Fruit fly (Drosophila melanogaster) whole organism, prepupa: ENCODE measurements around the gene bigmax.

Experiments
- Blimp-1 ChIP-seq: fragments of 200-800 bp; sonication (Bioruptor generic); optimal IDR thresholded peaks from 3 replicates; lab custom pipeline; 2017; ENCODE audit warnings: missing biosample characterization, missing genetic modification characterization, mild to moderate bottlenecking, moderate library complexity, missing genetic modification reagents
- CG10669 ChIP-seq: fragments of 200-800 bp; sonication (Bioruptor generic); optimal IDR thresholded peaks from 3 replicates; lab custom pipeline; 2018; ENCODE audit warnings: missing biosample characterization, mild to moderate bottlenecking, missing genetic modification characterization, moderate library complexity
- CG11294 ChIP-seq: fragments of 200-800 bp; sonication (Bioruptor generic); IDR thresholded peaks from 2 replicates; pipeline ENCODE4 v1.3.6; 2022; ENCODE audit warnings: missing biosample characterization, missing genetic modification characterization
- CG11762 ChIP-seq: fragments of 200-800 bp; sonication (Bioruptor generic); optimal IDR thresholded peaks from 3 replicates; lab custom pipeline; 2016; ENCODE audit warnings: missing biosample characterization, missing genetic modification characterization; ENCODE audit not compliant: insufficient read depth
- CG11902 ChIP-seq: fragments of 200-800 bp; sonication (Bioruptor generic); optimal IDR thresholded peaks from 3 replicates; lab custom pipeline; 2016; ENCODE audit warnings: missing biosample characterization, missing genetic modification characterization
- CG15336 ChIP-seq: fragments of 200-800 bp; sonication (Bioruptor generic); IDR thresholded peaks from 2 replicates; pipeline ENCODE4 v1.3.6; 2022; ENCODE audit warnings: missing biosample characterization, missing genetic modification characterization
- CG32006 ChIP-seq: fragments of 200-800 bp; sonication (Bioruptor generic); optimal IDR thresholded peaks from 3 replicates; lab custom pipeline; 2017; ENCODE audit warnings: missing biosample characterization, mild to moderate bottlenecking, missing genetic modification characterization
- CG34406 ChIP-seq: fragments of 200-800 bp; sonication (Bioruptor generic); optimal IDR thresholded peaks from 3 replicates; lab custom pipeline; 2016; ENCODE audit warnings: missing biosample characterization, missing genetic modification characterization
- CG4318 ChIP-seq: fragments of 200-800 bp; sonication (Bioruptor generic); optimal IDR thresholded peaks from 3 replicates; lab custom pipeline; 2017; ENCODE audit warnings: missing biosample characterization, mild to moderate bottlenecking, missing genetic modification characterization
- CG6163 ChIP-seq: fragments of 200-800 bp; sonication (Bioruptor generic); IDR thresholded peaks from 3 replicates; pipeline ENCODE4 v1.3.6; 2022; ENCODE audit warnings: missing biosample characterization, missing genetic modification characterization
- CG6276 ChIP-seq: fragments of 200-800 bp; sonication (Bioruptor generic); optimal IDR thresholded peaks from 2 replicates; lab custom pipeline; 2017; ENCODE audit warnings: missing biosample characterization, mild to moderate bottlenecking, missing genetic modification characterization
- CG6792 ChIP-seq: fragments of 200-800 bp; sonication (Bioruptor generic); optimal IDR thresholded peaks from 3 replicates; lab custom pipeline; 2016; ENCODE audit warnings: missing biosample characterization, missing genetic modification characterization
- CG6854 ChIP-seq: fragments of 200-800 bp; sonication (Bioruptor generic); optimal IDR thresholded peaks from 2 replicates; lab custom pipeline; 2017; ENCODE audit warnings: missing biosample characterization, mild to moderate bottlenecking, missing genetic modification characterization
- CG7368 ChIP-seq: fragments of 200-800 bp; sonication (Bioruptor generic); optimal IDR thresholded peaks from 3 replicates; lab custom pipeline; 2016; ENCODE audit warnings: missing biosample characterization, missing genetic modification characterization
- CG8119 ChIP-seq: fragments of 200-800 bp; sonication (Bioruptor generic); IDR thresholded peaks from 3 replicates; pipeline ENCODE4 v1.3.6; 2022; ENCODE audit warnings: missing biosample characterization, missing genetic modification characterization
- CG8632 ChIP-seq: fragments of 200-800 bp; sonication (Bioruptor generic); optimal IDR thresholded peaks from 3 replicates; lab custom pipeline; 2016; ENCODE audit warnings: missing biosample characterization, missing genetic modification characterization
- CG9139 ChIP-seq: fragments of 200-800 bp; sonication (Bioruptor generic); optimal IDR thresholded peaks from 3 replicates; lab custom pipeline; 2017; ENCODE audit warnings: missing biosample characterization, mild to moderate bottlenecking, missing genetic modification characterization
- Eip75B ChIP-seq: fragments of 200-800 bp; sonication (Bioruptor generic); optimal IDR thresholded peaks from 3 replicates; lab custom pipeline; 2016; ENCODE audit warnings: missing biosample characterization, missing genetic modification characterization
- Eip78C ChIP-seq: fragments of 200-800 bp; sonication (Bioruptor generic); peaks from one replicate; lab custom pipeline; 2016; ENCODE audit warnings: missing biosample characterization, missing genetic modification characterization
- Eip93F ChIP-seq: fragments of 200-800 bp; sonication (Bioruptor generic); optimal IDR thresholded peaks from 2 replicates; lab custom pipeline; 2016; ENCODE audit warnings: missing biosample characterization, mild to moderate bottlenecking, missing genetic modification characterization
- Ets96B ChIP-seq: fragments of 200-800 bp; optimal IDR thresholded peaks from 2 replicates; lab custom pipeline; 2019; ENCODE audit warnings: missing biosample characterization, mild to moderate bottlenecking, missing genetic modification characterization, moderate library complexity
- Hr38 ChIP-seq: sonication (Bioruptor generic); optimal IDR thresholded peaks from 2 replicates; lab custom pipeline; 2016; ENCODE audit warnings: missing biosample characterization, missing genetic modification characterization
- Hr4 ChIP-seq: fragments of 200-800 bp; sonication (Bioruptor generic); optimal IDR thresholded peaks from 3 replicates; lab custom pipeline; 2016; ENCODE audit warnings: missing biosample characterization, missing genetic modification characterization
- OdsH ChIP-seq: fragments of 200-800 bp; sonication (Bioruptor generic); optimal IDR thresholded peaks from 3 replicates; lab custom pipeline; 2016; ENCODE audit warnings: missing biosample characterization, missing genetic modification characterization
- Sox102F ChIP-seq: fragments of 200-800 bp; sonication (Bioruptor generic); optimal IDR thresholded peaks from 2 replicates; lab custom pipeline; 2016; ENCODE audit warnings: missing biosample characterization, mild to moderate bottlenecking, missing genetic modification characterization
- Sox15 ChIP-seq: fragments of 200-800 bp; sonication (Bioruptor generic); optimal IDR thresholded peaks from 3 replicates; lab custom pipeline; 2016; ENCODE audit warnings: missing biosample characterization, missing genetic modification characterization
- cyc ChIP-seq: fragments of 200-800 bp; sonication (Bioruptor generic); optimal IDR thresholded peaks from 3 replicates; lab custom pipeline; 2016; ENCODE audit warnings: missing biosample characterization, missing genetic modification characterization
- dsx ChIP-seq: fragments of 200-800 bp; optimal IDR thresholded peaks from 3 replicates; lab custom pipeline; 2019; ENCODE audit warnings: missing biosample characterization, mild to moderate bottlenecking, missing genetic modification characterization, moderate library complexity; ENCODE audit not compliant: poor library complexity, severe bottlenecking
- esn ChIP-seq: fragments of 200-800 bp; sonication (Bioruptor generic); optimal IDR thresholded peaks from 2 replicates; lab custom pipeline; 2016; ENCODE audit warnings: missing biosample characterization, mild to moderate bottlenecking, missing genetic modification characterization, moderate library complexity
- fd59A ChIP-seq: fragments of 200-800 bp; sonication (Bioruptor generic); optimal IDR thresholded peaks from 2 replicates; lab custom pipeline; 2017; ENCODE audit warnings: missing biosample characterization, mild to moderate bottlenecking, missing genetic modification characterization, missing genetic modification reagents
- fd85E ChIP-seq: fragments of 200-800 bp; sonication (Bioruptor generic); optimal IDR thresholded peaks from 3 replicates; lab custom pipeline; 2016; ENCODE audit warnings: missing biosample characterization, missing genetic modification characterization
- fkh ChIP-seq: fragments of 200-800 bp; sonication (Bioruptor generic); optimal IDR thresholded peaks from 3 replicates; lab custom pipeline; 2017; ENCODE audit warnings: missing biosample characterization, mild to moderate bottlenecking, missing genetic modification characterization, moderate library complexity
- lz ChIP-seq: fragments of 200-800 bp; sonication (Bioruptor generic); optimal IDR thresholded peaks from 3 replicates; lab custom pipeline; 2016; ENCODE audit warnings: missing biosample characterization, missing genetic modification characterization
- pdm3 ChIP-seq: fragments of 200-800 bp; sonication (Bioruptor generic); optimal IDR thresholded peaks from 3 replicates; lab custom pipeline; 2016; ENCODE audit warnings: missing biosample characterization, missing genetic modification characterization
- spab ChIP-seq: fragments of 200-800 bp; sonication (Bioruptor generic); optimal IDR thresholded peaks from 2 replicates; lab custom pipeline; 2017; ENCODE audit warnings: missing biosample characterization, mild to moderate bottlenecking, missing genetic modification characterization, missing genetic modification reagents
- ss ChIP-seq, 2 experiments: fragments of 200-800 bp; sonication (Bioruptor generic); optimal IDR thresholded peaks; 2 replicates in 1 of 2; 3 replicates in 1 of 2; lab custom pipeline; 2017 to 2018; ENCODE audit warnings: mild to moderate bottlenecking in 2 of 2, missing biosample characterization in 2 of 2, missing genetic modification characterization in 2 of 2, moderate library complexity in 1 of 2
- svp ChIP-seq: fragments of 200-800 bp; sonication (Bioruptor generic); peaks from one replicate; lab custom pipeline; 2016; ENCODE audit warnings: missing biosample characterization, missing genetic modification characterization

The bigmax gene

DNA sequence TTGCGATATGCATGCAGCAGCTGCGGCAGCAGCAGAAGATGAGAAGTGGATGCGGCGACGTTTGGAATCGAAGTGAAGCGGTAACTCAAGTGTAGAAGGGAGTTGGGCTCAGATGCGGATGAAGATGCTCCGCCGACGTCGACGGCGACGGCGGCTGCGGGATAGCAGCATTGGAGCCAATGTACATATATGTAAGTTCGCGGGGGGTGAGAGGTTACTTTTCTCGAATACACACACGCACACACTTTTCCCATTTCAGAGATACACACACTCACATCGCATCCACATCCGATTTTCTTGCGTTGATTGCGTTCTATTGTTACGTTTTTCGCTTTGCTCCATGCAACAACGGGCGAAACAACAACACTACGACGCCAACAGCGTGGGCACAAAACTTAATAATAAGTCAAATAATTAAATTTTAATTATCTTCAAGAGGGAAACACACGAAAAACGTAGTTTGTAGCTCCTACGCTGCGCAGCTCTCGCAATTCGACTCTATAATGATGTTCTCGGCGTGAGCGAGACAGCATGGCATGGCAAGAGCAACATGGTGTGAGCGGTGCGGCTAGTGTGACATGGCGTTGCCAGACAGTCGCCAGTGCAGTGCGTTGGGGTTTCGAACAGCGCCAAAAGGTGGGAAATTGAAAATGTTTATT, 43.5 kb downstream of the bigmax start, which contains the start of gene CG18766 (continued):
- no peak for TF ChIP-seq fd59A (GFP tag; lab: Kevin White, UChicago)
- peak; percentile 66 for TF ChIP-seq Eip93F (GFP tag; lab: Kevin White, UChicago)
- no peak for TF ChIP-seq dsx (GFP tag; lab: Kevin White, UChicago)
- TF ChIP-seq CG11762 (GFP tag; lab: Kevin White, UChicago): no peak
- TF ChIP-seq CG6854: peak; percentile 58
- TF ChIP-seq CG11902: no peak
- no peak for TF ChIP-seq CG15336
- TF ChIP-seq fd85E (GFP tag; lab: Kevin White, UChicago): no peak
- no peak for TF ChIP-seq Ets96B (tag; lab: Kevin White, UChicago)
- TF ChIP-seq Eip75B: peak; percentile 9
- TF ChIP-seq Hr4: no peak
- TF ChIP-seq CG32006 (GFP tag; lab: Kevin White, UChicago): peak; percentile 28
- 0 out of 3 replicates have a peak, but pooled peaks have one; percentile 46 for TF ChIP-seq CG6163 (GFP tag; lab: Robert Waterston, UW)
- TF ChIP-seq svp: peak; percentile 95
- TF ChIP-seq CG8119 (GFP tag; lab: Robert Waterston, UW): no peak
- no peak for TF ChIP-seq CG10669 (GFP tag; lab: Kevin White, UChicago)
- no peak for TF ChIP-seq pdm3 (GFP tag; lab: Kevin White, UChicago)
- no peak for TF ChIP-seq Sox102F
- TF ChIP-seq cyc: no peak
- TF ChIP-seq Hr38: no peak
- no peak for TF ChIP-seq CG6792 (GFP tag; lab: Kevin White, UChicago)
- TF ChIP-seq CG6276 (GFP tag; lab: Kevin White, UChicago): no peak

DNA sequence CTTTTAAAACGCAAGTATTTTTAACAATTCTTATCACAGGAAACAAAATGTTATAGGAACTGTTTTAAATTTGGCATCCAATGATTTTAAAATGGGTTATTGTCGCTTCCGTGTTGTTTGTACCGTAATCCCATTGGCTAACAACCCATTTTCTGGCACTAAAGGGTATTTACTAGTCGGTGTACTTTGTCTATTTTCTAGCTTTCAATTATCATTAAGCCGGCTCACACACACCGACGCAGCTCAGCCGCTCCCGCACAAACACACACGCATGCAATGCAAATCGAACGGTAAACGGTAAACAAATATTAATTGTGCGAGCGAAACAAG, 43.9 kb downstream of the bigmax start:
- TF ChIP-seq CG8632 (no peak), spab (GFP tag; lab: Kevin White, UChicago) (no peak), Eip78C (no peak), pdm3 (GFP tag; lab: Kevin White, UChicago) (no peak), CG11294 (GFP tag; lab: Robert Waterston, UW) (no peak), CG7368 (GFP tag; lab: Kevin White, UChicago) (no peak), Eip93F (GFP tag; lab: Kevin White, UChicago) (no peak), esn (GFP tag; lab: Kevin White, UChicago) (peak; percentile 3), dsx (GFP tag; lab: Kevin White, UChicago) (no peak), ss (GFP tag; optimal IDR thresholded peaks at IDR 0.05; lab: Kevin White, UChicago) (no peak), CG9139 (GFP tag; lab: Kevin White, UChicago) (no peak), svp (no peak), CG4318 (GFP tag; lab: Kevin White, UChicago) (no peak), fkh (peak; percentile 89), CG11902 (no peak), lz (GFP tag; lab: Kevin White, UChicago) (peak; percentile 5), OdsH (GFP tag; lab: Kevin White, UChicago) (no peak)

DNA sequence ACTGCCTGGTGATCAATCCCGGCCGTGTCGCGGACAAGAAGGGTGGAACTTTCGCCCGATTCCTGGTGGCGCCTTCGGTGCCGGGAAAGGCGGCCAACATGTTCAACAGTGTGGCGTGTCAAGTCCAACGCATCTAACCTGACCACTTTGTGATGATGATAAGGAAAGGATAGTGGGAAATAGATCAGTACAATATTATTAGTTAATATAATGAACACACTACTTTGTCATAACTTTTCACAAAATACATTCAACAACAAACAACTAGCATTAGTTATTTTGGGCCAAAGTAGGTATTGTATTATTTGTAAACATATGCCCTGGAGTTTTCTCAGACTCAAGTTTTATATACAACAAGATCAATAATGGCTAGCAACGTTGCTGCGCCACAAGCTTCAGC, 47.4 kb downstream of the bigmax start, which contains the start of gene CG17991:
CG17991 (plus strand) TSS at position 301 of the 400 bp plus-strand sequence.
- TF ChIP-seq Sox15 (GFP tag; lab: Kevin White, UChicago) (no peak), CG34406 (GFP tag; lab: Kevin White, UChicago) (no peak), Blimp-1 (GFP tag; lab: Kevin White, UChicago) (no peak)
